In genomic region chr3R:21276111-21276510, dm6 we compare ENCODE assay signal across 4 fruit fly cellular contexts.
TF ChIP-seq lines count a peak whose summit lies in the region.

CG3301 (minus strand) TSS chr3R:21276249.

- no peak for TF ChIP-seq CTCF in whole organism, embryonic (GFP tag; optimal IDR thresholded peaks at IDR 0.05; lab: Kevin White, UChicago)

TF ChIP-seq in whole organism, adult, 20 proteins besides CTCF, POLR2A, EP300 and RAD21:
- peak; percentile 19 for TF ChIP-seq toe (GFP tag; optimal IDR thresholded peaks at IDR 0.05; lab: Kevin White, UChicago)
- TF ChIP-seq CG1620 (GFP tag; optimal IDR thresholded peaks at IDR 0.05; lab: Kevin White, UChicago), result no peak
- peak; percentile 2 for TF ChIP-seq Hr96 (GFP tag; optimal IDR thresholded peaks at IDR 0.05; lab: Kevin White, UChicago)
- TF ChIP-seq cic (GFP tag; optimal IDR thresholded peaks at IDR 0.05; lab: Kevin White, UChicago), result peak; percentile 79
- no peak for TF ChIP-seq CG14711 (tag; optimal IDR thresholded peaks at IDR 0.05; lab: Kevin White, UChicago)
- peak; percentile 56 for TF ChIP-seq CG12768 (GFP tag; optimal IDR thresholded peaks at IDR 0.05; lab: Kevin White, UChicago)
- TF ChIP-seq CG33017 (tag; optimal IDR thresholded peaks at IDR 0.05; lab: Kevin White, UChicago), result peak; percentile 62
- peak; percentile 2 for TF ChIP-seq ovo (GFP tag; optimal IDR thresholded peaks at IDR 0.05; lab: Kevin White, UChicago)
- peak in 1 of 2 experiments; percentile 56 for TF ChIP-seq cnc (optimal IDR thresholded peaks at IDR 0.05; lab: Kevin White, UChicago)

TF ChIP-seq in whole organism, embryonic, 481 proteins besides CTCF, POLR2A, EP300 and RAD21:
- TF ChIP-seq jumu (GFP tag; optimal IDR thresholded peaks at IDR 0.05; lab: Kevin White, UChicago), result no peak
- peak; percentile 67 for TF ChIP-seq CG34376 (GFP tag; optimal IDR thresholded peaks at IDR 0.05; lab: Kevin White, UChicago)
- TF ChIP-seq tx (GFP tag; optimal IDR thresholded peaks at IDR 0.05; lab: Kevin White, UChicago), result no peak
- TF ChIP-seq Elba2 (GFP tag; optimal IDR thresholded peaks at IDR 0.05; lab: Kevin White, UChicago), result no peak
- TF ChIP-seq mirr (GFP tag; optimal IDR thresholded peaks at IDR 0.05; lab: Kevin White, UChicago), result peak; percentile 65
- TF ChIP-seq Pdp1 (GFP tag; optimal IDR thresholded peaks at IDR 0.05; lab: Kevin White, UChicago), result no peak
- TF ChIP-seq gem (tag; optimal IDR thresholded peaks at IDR 0.05; lab: Kevin White, UChicago), result peak; percentile 73
- no peak for TF ChIP-seq gsb (GFP tag; IDR thresholded peaks at IDR 0.05; lab: Robert Waterston, UW)
- TF ChIP-seq CG1529 (GFP tag; optimal IDR thresholded peaks at IDR 0.05; lab: Kevin White, UChicago), result no peak
- peak; percentile 92 for TF ChIP-seq grn (GFP tag; optimal IDR thresholded peaks at IDR 0.05; lab: Kevin White, UChicago)
- peak; percentile 52 for TF ChIP-seq B-H2 (GFP tag; optimal IDR thresholded peaks at IDR 0.05; lab: Kevin White, UChicago)
- TF ChIP-seq knrl (GFP tag; IDR thresholded peaks at IDR 0.05; lab: Robert Waterston, UW; ENCODE audit: partially characterized antibody), result no peak
- peak; percentile 55 for TF ChIP-seq CG13894 (tag; optimal IDR thresholded peaks at IDR 0.05; lab: Kevin White, UChicago)
- no peak for TF ChIP-seq CG9932 (GFP tag; IDR thresholded peaks at IDR 0.05; lab: Robert Waterston, UW)
- TF ChIP-seq exex (tag; optimal IDR thresholded peaks at IDR 0.05; lab: Kevin White, UChicago), result peak; percentile 100
- TF ChIP-seq vnd (GFP tag; IDR thresholded peaks at IDR 0.05; lab: Robert Waterston, UW; ENCODE audit: partially characterized antibody), result peak; percentile 56
- TF ChIP-seq tin (GFP tag; optimal IDR thresholded peaks at IDR 0.05; lab: Kevin White, UChicago), result no peak
- no peak for TF ChIP-seq CG6254 (GFP tag; optimal IDR thresholded peaks at IDR 0.05; lab: Kevin White, UChicago)
- TF ChIP-seq lab (GFP tag; optimal IDR thresholded peaks at IDR 0.05; lab: Kevin White, UChicago), result peak; percentile 12
- TF ChIP-seq CG10274 (GFP tag; optimal IDR thresholded peaks at IDR 0.05; lab: Kevin White, UChicago), result peak; percentile 43
- TF ChIP-seq CG32532 (GFP tag; IDR thresholded peaks at IDR 0.05; lab: Robert Waterston, UW), result peak; percentile 15; the same call in 1 of the 2 replicates
- no peak for TF ChIP-seq Sry-δ (GFP tag; optimal IDR thresholded peaks at IDR 0.05; lab: Kevin White, UChicago)

TF ChIP-seq in whole organism, prepupa, 60 proteins besides CTCF, POLR2A, EP300 and RAD21:
- peak; percentile 77 for TF ChIP-seq svp (GFP tag; lab: Kevin White, UChicago)
- no peak for TF ChIP-seq fd85E (GFP tag; optimal IDR thresholded peaks at IDR 0.05; lab: Kevin White, UChicago)
- TF ChIP-seq pdm3 (GFP tag; optimal IDR thresholded peaks at IDR 0.05; lab: Kevin White, UChicago), result no peak

TF ChIP-seq in whole organism, wandering third instar larva, 38 proteins besides CTCF, POLR2A, EP300 and RAD21:
- TF ChIP-seq HLH106 (tag; optimal IDR thresholded peaks at IDR 0.05; lab: Kevin White, UChicago) (no peak), Vsx2 (GFP tag; optimal IDR thresholded peaks at IDR 0.05; lab: Kevin White, UChicago; ENCODE audit: partially characterized antibody) (no peak), Rel (GFP tag; optimal IDR thresholded peaks at IDR 0.05; lab: Kevin White, UChicago) (no peak), Rel (tag; optimal IDR thresholded peaks at IDR 0.05; lab: Kevin White, UChicago) (peak; percentile 94), Dfd (GFP tag; optimal IDR thresholded peaks at IDR 0.05; lab: Kevin White, UChicago) (no peak), OdsH (GFP tag; optimal IDR thresholded peaks at IDR 0.05; lab: Kevin White, UChicago) (no peak), dmrt93B (GFP tag; optimal IDR thresholded peaks at IDR 0.05; lab: Kevin White, UChicago) (no peak), sv (GFP tag; optimal IDR thresholded peaks at IDR 0.05; lab: Kevin White, UChicago) (no peak), N (GFP tag; optimal IDR thresholded peaks at IDR 0.05; lab: Kevin White, UChicago) (no peak), GATAd (GFP tag; optimal IDR thresholded peaks at IDR 0.05; lab: Kevin White, UChicago) (no peak), lola (GFP tag; optimal IDR thresholded peaks at IDR 0.05; lab: Kevin White, UChicago) (no peak), Hr78 (GFP tag; optimal IDR thresholded peaks at IDR 0.05; lab: Kevin White, UChicago) (no peak), CG9705 (GFP tag; optimal IDR thresholded peaks at IDR 0.05; lab: Kevin White, UChicago) (no peak), Abd-B (GFP tag; optimal IDR thresholded peaks at IDR 0.05; lab: Kevin White, UChicago) (no peak), fru (GFP tag; optimal IDR thresholded peaks at IDR 0.05; lab: Kevin White, UChicago) (peak; percentile 82), Mio (GFP tag; optimal IDR thresholded peaks at IDR 0.05; lab: Kevin White, UChicago) (no peak), h (GFP tag; optimal IDR thresholded peaks at IDR 0.05; lab: Kevin White, UChicago) (no peak), Hnf4 (GFP tag; optimal IDR thresholded peaks at IDR 0.05; lab: Kevin White, UChicago) (peak; percentile 36), woc (GFP tag; optimal IDR thresholded peaks at IDR 0.05; lab: Kevin White, UChicago) (no peak), usp (GFP tag; optimal IDR thresholded peaks at IDR 0.05; lab: Kevin White, UChicago) (no peak), Jra (GFP tag; optimal IDR thresholded peaks at IDR 0.05; lab: Kevin White, UChicago) (no peak), pan (optimal IDR thresholded peaks at IDR 0.05; lab: Kevin White, UChicago) (no peak)
